Worm (Caenorhabditis elegans) whole organism, mixed stage, embryonic: ENCODE results near the gene F28C10.3.

Experiments
- blmp-1 ChIP-seq: fragments of 150-350 bp; optimal IDR thresholded peaks from 2 replicates; lab custom pipeline; 2014; ENCODE audit warnings: missing biosample characterization, missing genetic modification characterization
- ceh-83 ChIP-seq: fragments of 200-800 bp; sonication (Bioruptor generic); optimal IDR thresholded peaks from 2 replicates; lab custom pipeline; 2018; ENCODE audit warnings: mild to moderate bottlenecking, missing genetic modification characterization, missing compliant biosample characterization
- ces-1 ChIP-seq: fragments of 150-350 bp; optimal IDR thresholded peaks from 2 replicates; lab custom pipeline; 2014; ENCODE audit warnings: missing biosample characterization, missing genetic modification reagents, missing genetic modification characterization
- elt-3 ChIP-seq: fragments of 150-350 bp; optimal IDR thresholded peaks from 2 replicates; lab custom pipeline; 2014; ENCODE audit warnings: missing biosample characterization, missing genetic modification characterization
- flh-1 ChIP-seq: fragments of 200-800 bp; sonication (Bioruptor generic); optimal IDR thresholded peaks from 2 replicates; lab custom pipeline; 2018; ENCODE audit warnings: mild to moderate bottlenecking, missing genetic modification characterization, moderate library complexity, missing compliant biosample characterization
- lsy-2 ChIP-seq: fragments of 150-350 bp; optimal IDR thresholded peaks from 2 replicates; lab custom pipeline; 2014; ENCODE audit warnings: missing biosample characterization, missing genetic modification characterization
- nhr-12 ChIP-seq: fragments of 150-350 bp; optimal IDR thresholded peaks from 2 replicates; lab custom pipeline; 2014; ENCODE audit warnings: missing biosample characterization, missing genetic modification characterization
- nhr-28 ChIP-seq: fragments of 150-350 bp; optimal IDR thresholded peaks from 2 replicates; lab custom pipeline; 2014; ENCODE audit warnings: missing biosample characterization, missing genetic modification characterization
- pha-4 ChIP-seq: fragments of 150-350 bp; optimal IDR thresholded peaks from 2 replicates; lab custom pipeline; 2018; ENCODE audit warnings: missing biosample characterization, missing genetic modification reagents, missing genetic modification characterization
- sem-2 ChIP-seq: fragments of 200-800 bp; sonication (Bioruptor generic); optimal IDR thresholded peaks from 2 replicates; lab custom pipeline; 2018; ENCODE audit warnings: mild to moderate bottlenecking, missing genetic modification characterization, missing compliant biosample characterization
- snpc-4 ChIP-seq: fragments of 150-350 bp; optimal IDR thresholded peaks from 2 replicates; lab custom pipeline; 2014; ENCODE audit warnings: missing biosample characterization, missing genetic modification characterization
- tbx-8 ChIP-seq: fragments of 200-800 bp; sonication (Bioruptor generic); optimal IDR thresholded peaks from 2 replicates; lab custom pipeline; 2018; ENCODE audit warnings: mild to moderate bottlenecking, missing genetic modification characterization, moderate library complexity, missing compliant biosample characterization
- unc-62 ChIP-seq: fragments of 150-350 bp; optimal IDR thresholded peaks from 2 replicates; lab custom pipeline; 2014; ENCODE audit warnings: missing biosample characterization, missing genetic modification reagents, missing genetic modification characterization
- ztf-11 ChIP-seq: fragments of 150-350 bp; optimal IDR thresholded peaks from 2 replicates; lab custom pipeline; 2014; ENCODE audit warnings: missing biosample characterization, missing genetic modification characterization

ce11 chrX:527663-528062 lies 8.0 kb downstream of the F28C10.3 start:
- TF ChIP-seq nhr-28 (tag; lab: Kevin White, UChicago) (no peak), snpc-4 (no peak), nhr-12 (tag; lab: Kevin White, UChicago) (no peak), ces-1 (GFP tag; lab: Kevin White, UChicago) (no peak), unc-62 (GFP tag; lab: Kevin White, UChicago) (no peak), ztf-11 (tag; lab: Kevin White, UChicago) (no peak), tbx-8 (no peak), ceh-83 (GFP tag; lab: Kevin White, UChicago) (no peak), pha-4 (tag; lab: Kevin White, UChicago) (no peak), blmp-1 (tag; lab: Kevin White, UChicago) (no peak), flh-1 (GFP tag; lab: Kevin White, UChicago) (no peak), elt-3 (tag; lab: Kevin White, UChicago) (no peak), lsy-2 (tag; lab: Kevin White, UChicago) (no peak), sem-2 (no peak)
